Worm (Caenorhabditis elegans) whole organism, L3 larva: ENCODE measurements around the gene C46G7.2.
A peak's percentile ranks its signal among the peaks of the same experiment; 100 is the strongest.
"Not testable (repeated sequence)": the region's sequence is repeated elsewhere in the genome, so short reads cannot be mapped to it uniquely, and the experiment has no call there.

ENCODE experiments used
- R02D3.7 ChIP-seq: fragments of 150-350 bp; optimal IDR thresholded peaks from 2 replicates; lab custom pipeline; 2014; ENCODE audit warnings: missing biosample characterization, missing genetic modification characterization
- ZK546.5 ChIP-seq: sonication (generic microtip); optimal IDR thresholded peaks from 2 replicates; lab custom pipeline; 2017; ENCODE audit warnings: missing biosample characterization, missing genetic modification characterization
- ceh-16 ChIP-seq: sonication (generic microtip); optimal IDR thresholded peaks from 2 replicates; lab custom pipeline; 2017; ENCODE audit warnings: missing biosample characterization, missing genetic modification characterization
- ceh-28 ChIP-seq: fragments of 150-350 bp; optimal IDR thresholded peaks from 2 replicates; lab custom pipeline; 2014; ENCODE audit warnings: missing biosample characterization, missing genetic modification reagents, missing genetic modification characterization
- daf-12 ChIP-seq: fragments of 150-350 bp; optimal IDR thresholded peaks from 2 replicates; lab custom pipeline; 2014; ENCODE audit warnings: missing biosample characterization, missing genetic modification reagents, missing genetic modification characterization
- egl-27 ChIP-seq: sonication (generic microtip); optimal IDR thresholded peaks from 4 replicates; lab custom pipeline; 2017; ENCODE audit warnings: missing biosample characterization, missing genetic modification reagents, missing genetic modification characterization
- elt-2 ChIP-seq: sonication (generic microtip); optimal IDR thresholded peaks from 2 replicates; lab custom pipeline; 2016; ENCODE audit warnings: missing genetic modification reagents, mild to moderate bottlenecking, missing genetic modification characterization, missing compliant biosample characterization
- elt-3 ChIP-seq, 3 experiments: fragments of 150-350 bp in 1 of 3; sonication (generic microtip) in 2 of 3; optimal IDR thresholded peaks; 2 replicates in 2 of 3; 4 replicates in 1 of 3; lab custom pipeline; 2014 to 2017; ENCODE audit warnings: missing biosample characterization in 3 of 3, missing genetic modification characterization in 3 of 3
- eor-1 ChIP-seq, 2 experiments: fragments of 150-350 bp; optimal IDR thresholded peaks; 2 replicates each; lab custom pipeline; 2014 to 2018; ENCODE audit warnings: missing biosample characterization in 2 of 2, missing genetic modification characterization in 2 of 2
- fkh-10 ChIP-seq: sonication (generic microtip); optimal IDR thresholded peaks from 2 replicates; lab custom pipeline; 2017; ENCODE audit warnings: missing biosample characterization, missing genetic modification reagents, missing genetic modification characterization
- fos-1 ChIP-seq: fragments of 150-350 bp; optimal IDR thresholded peaks from 2 replicates; lab custom pipeline; 2014; ENCODE audit warnings: missing biosample characterization, missing genetic modification characterization
- hmg-11 ChIP-seq: sonication (generic microtip); optimal IDR thresholded peaks from 2 replicates; lab custom pipeline; 2016; ENCODE audit warnings: missing genetic modification characterization, missing compliant biosample characterization
- jun-1 ChIP-seq: fragments of 150-350 bp; optimal IDR thresholded peaks from 2 replicates; lab custom pipeline; 2014; ENCODE audit warnings: missing biosample characterization, missing genetic modification reagents, missing genetic modification characterization
- mdl-1 ChIP-seq: fragments of 150-350 bp; optimal IDR thresholded peaks from 2 replicates; lab custom pipeline; 2014; ENCODE audit warnings: missing biosample characterization, missing genetic modification characterization
- nfya-1 ChIP-seq: sonication (generic microtip); optimal IDR thresholded peaks from 2 replicates; lab custom pipeline; 2017; ENCODE audit warnings: missing genetic modification characterization, mild to moderate bottlenecking, missing compliant biosample characterization, antibody characterized with exemption, moderate library complexity; ENCODE audit not compliant: insufficient read depth
- nhr-12 ChIP-seq: fragments of 150-350 bp; optimal IDR thresholded peaks from 2 replicates; lab custom pipeline; 2014; ENCODE audit warnings: missing biosample characterization, missing genetic modification characterization
- nhr-237 ChIP-seq: fragments of 150-350 bp; optimal IDR thresholded peaks from 2 replicates; lab custom pipeline; 2014; ENCODE audit warnings: missing biosample characterization, missing genetic modification characterization
- nhr-28 ChIP-seq: fragments of 150-350 bp; optimal IDR thresholded peaks from 2 replicates; lab custom pipeline; 2014; ENCODE audit warnings: missing biosample characterization, missing genetic modification characterization
- nhr-43 ChIP-seq: sonication (generic microtip); optimal IDR thresholded peaks from 2 replicates; lab custom pipeline; 2016; ENCODE audit warnings: mild to moderate bottlenecking, missing genetic modification characterization, missing compliant biosample characterization; ENCODE audit not compliant: poor library complexity, severe bottlenecking
- nhr-67 ChIP-seq: fragments of 150-350 bp; optimal IDR thresholded peaks from 2 replicates; lab custom pipeline; 2014; ENCODE audit warnings: missing biosample characterization, missing genetic modification characterization
- nhr-76 ChIP-seq: fragments of 150-350 bp; sonication (generic microtip); optimal IDR thresholded peaks from 5 replicates; lab custom pipeline; 2014; ENCODE audit warnings: missing biosample characterization, missing genetic modification characterization
- nhr-77 ChIP-seq: fragments of 150-350 bp; optimal IDR thresholded peaks from 2 replicates; lab custom pipeline; 2014; ENCODE audit warnings: missing biosample characterization, missing genetic modification characterization
- pha-4 ChIP-seq: fragments of 150-350 bp; optimal IDR thresholded peaks from 2 replicates; lab custom pipeline; 2014; ENCODE audit warnings: missing biosample characterization, missing genetic modification reagents, missing genetic modification characterization
- pqm-1 ChIP-seq: fragments of 150-350 bp; optimal IDR thresholded peaks from 2 replicates; lab custom pipeline; 2017; ENCODE audit warnings: missing biosample characterization, missing genetic modification characterization, inconsistent platforms
- snpc-4 ChIP-seq: fragments of 150-350 bp; optimal IDR thresholded peaks from 2 replicates; lab custom pipeline; 2014; ENCODE audit warnings: missing biosample characterization, missing genetic modification characterization
- tbx-2 ChIP-seq: sonication (generic microtip); optimal IDR thresholded peaks from 2 replicates; lab custom pipeline; 2016; ENCODE audit warnings: mild to moderate bottlenecking, missing genetic modification characterization, missing compliant biosample characterization
- ztf-11 ChIP-seq: fragments of 150-350 bp; optimal IDR thresholded peaks from 2 replicates; lab custom pipeline; 2014; ENCODE audit warnings: missing biosample characterization, missing genetic modification characterization
- ztf-4 ChIP-seq: fragments of 150-350 bp; optimal IDR thresholded peaks from 2 replicates; lab custom pipeline; 2014; ENCODE audit warnings: missing biosample characterization, missing genetic modification characterization

The C46G7.2 gene

DNA sequence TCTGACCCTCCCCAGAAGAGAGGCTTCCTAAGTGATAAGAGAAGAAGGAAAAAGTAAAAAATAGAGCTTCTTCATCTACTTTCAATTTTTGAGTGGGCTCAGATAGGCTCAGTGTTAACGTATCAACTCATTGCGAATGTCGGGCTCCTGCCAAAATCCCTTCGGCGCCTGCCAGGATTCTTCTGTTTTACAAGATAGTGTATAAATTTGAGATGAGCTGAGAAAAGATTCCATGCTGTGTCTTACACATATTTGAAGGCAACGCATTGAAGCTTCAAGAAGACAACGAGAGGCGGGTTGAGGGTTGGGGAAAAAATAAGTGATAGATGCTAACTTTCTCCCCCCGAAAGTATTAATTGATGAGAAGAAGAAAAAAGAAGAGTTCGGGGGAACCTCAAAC is 17.4 kb downstream of the C46G7.2 start:
- TF ChIP-seq nhr-12 (tag; lab: Kevin White, UChicago) (no peak), snpc-4 (tag; lab: Kevin White, UChicago) (no peak), R02D3.7 (tag; lab: Kevin White, UChicago) (no peak), ZK546.5 (tag; lab: Kevin White, UChicago) (no peak), nhr-76 (no peak), nhr-67 (tag; lab: Kevin White, UChicago) (no peak), egl-27 (tag; lab: Kevin White, UChicago) (no peak), tbx-2 (no peak), fos-1 (tag; lab: Kevin White, UChicago) (no peak), elt-3 (tag; optimal IDR thresholded peaks at IDR 0.05; lab: Kevin White, UChicago) (no peak), nhr-28 (no peak), ztf-11 (tag; lab: Kevin White, UChicago) (no peak), ceh-16 (tag; lab: Kevin White, UChicago) (no peak), pqm-1 (tag; lab: Kevin White, UChicago) (no peak), jun-1 (tag; lab: Kevin White, UChicago) (no peak)

- TF ChIP-seq nhr-76; R02D3.7 (tag; lab: Kevin White, UChicago); ztf-4 (tag; lab: Kevin White, UChicago): not testable (repeated sequence)
Observed at ce11 chrIV:6033539-6033938, 18.5 kb downstream of the C46G7.2 start, which contains the start of gene pqn-22. TSS of gene pqn-22 (minus strand) at chrIV:6033639.

- TF ChIP-seq mdl-1 (no peak), daf-12 (tag; lab: Kevin White, UChicago) (no peak), nhr-237 (tag; lab: Kevin White, UChicago) (no peak), fos-1 (tag; lab: Kevin White, UChicago) (no peak), nhr-77 (tag; lab: Kevin White, UChicago) (no peak)
Observed at ce11 chrIV:6035113-6035512, 20.1 kb downstream of the C46G7.2 start.

- TF ChIP-seq egl-27 (tag; lab: Kevin White, UChicago), result no peak
- TF ChIP-seq fkh-10 (GFP tag; lab: Kevin White, UChicago), result peak; percentile 64
Observed at ce11 chrIV:6040676-6041075, 25.7 kb downstream of the C46G7.2 start, which contains the start of gene kcc-2. TSS of gene kcc-2 (plus strand) at chrIV:6040976.

ce11 chrIV:6047164-6047727 is 32.3 kb downstream of the C46G7.2 start:
- TF ChIP-seq fos-1 (tag; lab: Kevin White, UChicago) (no peak), tbx-2 (no peak), snpc-4 (tag; lab: Kevin White, UChicago) (no peak), jun-1 (tag; lab: Kevin White, UChicago) (no peak), fkh-10 (GFP tag; lab: Kevin White, UChicago) (peak; percentile 72)
- TF ChIP-seq, all 47 proteins: peak for 1

DNA sequence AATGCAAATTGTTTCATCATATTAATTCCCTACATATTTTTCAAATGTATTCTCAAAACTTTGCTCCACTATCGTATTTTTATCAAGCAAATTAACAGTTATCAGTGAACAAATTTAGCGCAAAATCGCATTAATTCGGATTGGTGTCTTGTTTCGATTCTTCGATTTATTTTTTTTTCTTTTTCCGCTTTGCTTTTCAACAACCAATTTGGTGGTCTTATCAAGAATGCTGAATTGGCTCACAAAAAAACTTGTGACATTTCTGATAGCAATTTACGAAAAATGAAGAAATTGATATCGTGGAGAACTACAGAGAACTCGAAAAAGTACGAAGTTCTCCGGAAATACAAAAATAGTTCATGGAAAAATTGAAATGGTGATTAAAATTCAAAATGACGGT is 33.5 kb downstream of the C46G7.2 start:
- no peak for TF ChIP-seq nhr-77 (tag; lab: Kevin White, UChicago)
- no peak for TF ChIP-seq nhr-43 (tag; lab: Kevin White, UChicago)
- no peak for TF ChIP-seq nhr-67 (tag; lab: Kevin White, UChicago)
- TF ChIP-seq ztf-11 (tag; lab: Kevin White, UChicago), result no peak
- TF ChIP-seq jun-1 (tag; lab: Kevin White, UChicago), result peak; percentile 14
- no peak for TF ChIP-seq hmg-11 (tag; lab: Kevin White, UChicago)
- TF ChIP-seq nfya-1 (tag; lab: Kevin White, UChicago), result no peak
- TF ChIP-seq R02D3.7 (tag; lab: Kevin White, UChicago), result no peak
- TF ChIP-seq pha-4 (tag; lab: Kevin White, UChicago), result peak; percentile 58
- TF ChIP-seq eor-1 (tag; optimal IDR thresholded peaks at IDR 0.05; lab: Kevin White, UChicago), result no peak
- TF ChIP-seq pqm-1 (tag; lab: Kevin White, UChicago), result peak; percentile 73
- peak; percentile 95 for TF ChIP-seq elt-2

- TF ChIP-seq ceh-28 (tag; lab: Kevin White, UChicago) (no peak), pqm-1 (tag; lab: Kevin White, UChicago) (peak; percentile 72)
Observed at ce11 chrIV:6049062-6049461, 34.1 kb downstream of the C46G7.2 start.
